Worm (Caenorhabditis elegans) whole organism, L3 larva: ENCODE data around the gene srv-25.
"Not testable (repeated sequence)": the region's sequence is repeated elsewhere in the genome, so short reads cannot be mapped to it uniquely, and the experiment has no call there.

Experiments used
- ceh-28 ChIP-seq: fragments of 150-350 bp; optimal IDR thresholded peaks from 2 replicates; lab custom pipeline; 2014; ENCODE audit warnings: missing biosample characterization, missing genetic modification reagents, missing genetic modification characterization
- elt-3 ChIP-seq, 3 experiments: fragments of 150-350 bp in 1 of 3; sonication (generic microtip) in 2 of 3; optimal IDR thresholded peaks; 2 replicates in 2 of 3; 4 replicates in 1 of 3; lab custom pipeline; 2014 to 2017; ENCODE audit warnings: missing biosample characterization in 3 of 3, missing genetic modification characterization in 3 of 3
- fos-1 ChIP-seq: fragments of 150-350 bp; optimal IDR thresholded peaks from 2 replicates; lab custom pipeline; 2014; ENCODE audit warnings: missing biosample characterization, missing genetic modification characterization
- jun-1 ChIP-seq: fragments of 150-350 bp; optimal IDR thresholded peaks from 2 replicates; lab custom pipeline; 2014; ENCODE audit warnings: missing biosample characterization, missing genetic modification reagents, missing genetic modification characterization
- mdl-1 ChIP-seq: fragments of 150-350 bp; optimal IDR thresholded peaks from 2 replicates; lab custom pipeline; 2014; ENCODE audit warnings: missing biosample characterization, missing genetic modification characterization
- nfya-1 ChIP-seq: sonication (generic microtip); optimal IDR thresholded peaks from 2 replicates; lab custom pipeline; 2017; ENCODE audit warnings: missing genetic modification characterization, mild to moderate bottlenecking, missing compliant biosample characterization, antibody characterized with exemption, moderate library complexity; ENCODE audit not compliant: insufficient read depth
- nhr-12 ChIP-seq: fragments of 150-350 bp; optimal IDR thresholded peaks from 2 replicates; lab custom pipeline; 2014; ENCODE audit warnings: missing biosample characterization, missing genetic modification characterization
- nhr-76 ChIP-seq: fragments of 150-350 bp; sonication (generic microtip); optimal IDR thresholded peaks from 5 replicates; lab custom pipeline; 2014; ENCODE audit warnings: missing biosample characterization, missing genetic modification characterization
- sea-2 ChIP-seq: fragments of 150-350 bp; sonication (generic microtip); optimal IDR thresholded peaks from 4 replicates; lab custom pipeline; 2014; ENCODE audit warnings: missing biosample characterization, missing genetic modification reagents, missing genetic modification characterization
- unc-39 ChIP-seq: sonication (generic microtip); optimal IDR thresholded peaks from 4 replicates; lab custom pipeline; 2017; ENCODE audit warnings: missing biosample characterization, missing genetic modification characterization

Gene srv-25

ce11 chrIV:6254635-6255034, 48.9 kb downstream of the srv-25 start, which contains the start of gene T13A10.64:
Gene T13A10.64 (plus strand): TSS chrIV:6254935.
- TF ChIP-seq ceh-28 (tag; lab: Kevin White, UChicago) (no peak), nhr-12 (tag; lab: Kevin White, UChicago) (no peak), nhr-76 (tag; lab: Kevin White, UChicago) (no peak), nfya-1 (tag; lab: Kevin White, UChicago) (no peak), unc-39 (tag; lab: Kevin White, UChicago) (no peak), elt-3 (tag; optimal IDR thresholded peaks at IDR 0.05; lab: Kevin White, UChicago) (no peak), jun-1 (tag; lab: Kevin White, UChicago) (no peak)

- not testable (repeated sequence) for TF ChIP-seq fos-1 (tag; lab: Kevin White, UChicago); mdl-1 (tag; lab: Kevin White, UChicago); sea-2 (GFP tag; lab: Kevin White, UChicago)
Observed at ce11 chrIV:6253000-6253399, 50.5 kb downstream of the srv-25 start, which contains the start of gene T13A10.2. Gene T13A10.2 (plus strand): TSS chrIV:6253300.
